Worm (Caenorhabditis elegans): ENCODE measurements around the gene ins-3.
"Not testable (repeated sequence)": the region's sequence is repeated elsewhere in the genome, so short reads cannot be mapped to it uniquely, and the experiment has no call there.

The ins-3 gene

ce11 chrII:6025647-6026046, 35.1 kb upstream of the ins-3 start:
- no peak for TF ChIP-seq mdl-1 (tag; optimal IDR thresholded peaks at IDR 0.05)
- TF ChIP-seq snpc-4 (tag; optimal IDR thresholded peaks at IDR 0.05) = no peak
- TF ChIP-seq nhr-10 (tag; optimal IDR thresholded peaks at IDR 0.05) = no peak
- TF ChIP-seq F13H6.1 (tag; optimal IDR thresholded peaks at IDR 0.05) = peak; percentile 3
- TF ChIP-seq crh-2 (tag; optimal IDR thresholded peaks at IDR 0.05) = peak; percentile 16
- TF ChIP-seq nhr-129 (tag; optimal IDR thresholded peaks at IDR 0.05) = peak; percentile 7
- TF ChIP-seq fos-1 (tag; optimal IDR thresholded peaks at IDR 0.05) = peak; percentile 37

ce11 chrII:6024879-6025278, 34.3 kb upstream of the ins-3 start, which contains the start of gene R12C12.9:
TSS of gene R12C12.9 (minus strand) at chrII:6024979.
- no peak for TF ChIP-seq ZK546.5 (tag; optimal IDR thresholded peaks at IDR 0.05)
- TF ChIP-seq nhr-11 (tag; optimal IDR thresholded peaks at IDR 0.05) = no peak
- TF ChIP-seq aly-2 (tag; optimal IDR thresholded peaks at IDR 0.05) = no peak
- TF ChIP-seq skn-1 (tag; optimal IDR thresholded peaks at IDR 0.05) = no peak

- no peak for TF ChIP-seq mbf-1 (tag; optimal IDR thresholded peaks at IDR 0.05)
- TF ChIP-seq snpc-4 (tag; optimal IDR thresholded peaks at IDR 0.05) = no peak
- TF ChIP-seq lin-11 (tag; optimal IDR thresholded peaks at IDR 0.05) = no peak
- TF ChIP-seq blmp-1 (tag; optimal IDR thresholded peaks at IDR 0.05; ENCODE audit: insufficient read depth) = no peak
- no peak for TF ChIP-seq C34F6.9 (tag; optimal IDR thresholded peaks at IDR 0.05)
- no peak for TF ChIP-seq ama-1 (optimal IDR thresholded peaks at IDR 0.05)
- no peak for TF ChIP-seq fos-1 (tag; optimal IDR thresholded peaks at IDR 0.05)
- TF ChIP-seq sma-3 (GFP tag; optimal IDR thresholded peaks at IDR 0.05) = no peak
- no peak for TF ChIP-seq sem-4 (tag; optimal IDR thresholded peaks at IDR 0.05)
- TF ChIP-seq mdl-1 (tag; optimal IDR thresholded peaks at IDR 0.05) = no peak
- no peak for TF ChIP-seq skn-1 (tag; optimal IDR thresholded peaks at IDR 0.05)
Observed at ce11 chrII:6022596-6022995, 32.0 kb upstream of the ins-3 start.

ce11 chrII:6020353-6020752, 29.8 kb upstream of the ins-3 start, which contains the start of gene ZK84.1:
TSS of gene ZK84.1 (plus strand) at chrII:6020653.
- TF ChIP-seq fos-1 (tag; optimal IDR thresholded peaks at IDR 0.05) (no peak), blmp-1 (tag; optimal IDR thresholded peaks at IDR 0.05; ENCODE audit: insufficient read depth) (no peak), nhr-10 (tag; optimal IDR thresholded peaks at IDR 0.05) (no peak)

- TF ChIP-seq sma-9 (GFP tag; optimal IDR thresholded peaks at IDR 0.05) (no peak), sma-9 (tag; optimal IDR thresholded peaks at IDR 0.05) (no peak), nhr-25 (tag; optimal IDR thresholded peaks at IDR 0.05) (no peak), R02D3.7 (tag; optimal IDR thresholded peaks at IDR 0.05) (no peak)
Observed at ce11 chrII:6016410-6016809, 25.8 kb upstream of the ins-3 start, which contains the start of gene ZK84.5. TSS of gene ZK84.5 (minus strand) at chrII:6016510.

ce11 chrII:6014057-6014456, 23.5 kb upstream of the ins-3 start, which contains the start of gene ZK84.2:
TSS of gene ZK84.2 (plus strand) at chrII:6014357.
- not testable (repeated sequence) for TF ChIP-seq C34F6.9, ceh-16, nhr-25 (tag; optimal IDR thresholded peaks at IDR 0.05)

ce11 chrII:6010544-6010943, 20.0 kb upstream of the ins-3 start, which contains the start of gene ins-20:
TSS of gene ins-20 (plus strand) at chrII:6010844.
- TF ChIP-seq peb-1 (tag; optimal IDR thresholded peaks at IDR 0.05) (no peak), nhr-237 (tag; optimal IDR thresholded peaks at IDR 0.05) (no peak), mdl-1 (tag; optimal IDR thresholded peaks at IDR 0.05) (no peak)

- TF ChIP-seq crh-2 (tag; optimal IDR thresholded peaks at IDR 0.05); Y55F3AM.14 (GFP tag; optimal IDR thresholded peaks at IDR 0.05); egl-27 (tag; optimal IDR thresholded peaks at IDR 0.05): not testable (repeated sequence)
Observed at ce11 chrII:6008887-6009286, 18.3 kb upstream of the ins-3 start, which contains the start of gene ZK84.4. TSS of gene ZK84.4 (minus strand) at chrII:6008987.

Data from whole organism, L2 larva.